Worm (Caenorhabditis elegans): ENCODE data around the gene dmsr-3.

DNA sequence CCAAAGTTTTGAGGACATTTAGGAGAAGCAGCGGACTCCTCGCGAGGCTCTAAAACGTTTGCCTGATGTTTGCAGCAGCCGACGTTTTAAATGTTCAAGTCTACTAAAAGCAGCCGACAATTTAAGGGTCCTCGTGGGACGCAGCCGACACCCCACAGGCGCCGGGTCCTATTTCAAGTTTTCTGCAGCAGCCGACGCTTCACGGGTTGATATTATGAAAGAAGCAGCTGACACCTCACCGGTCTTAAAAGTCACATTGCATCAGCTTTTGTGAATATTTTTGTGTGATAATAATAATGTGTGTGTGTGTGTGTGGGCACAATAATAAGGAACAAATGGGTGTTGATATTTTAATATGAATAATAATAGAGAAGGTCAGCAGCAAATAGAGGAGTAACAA lies 58.1 kb downstream of the dmsr-3 start:
- TF ChIP-seq tbx-2 (tag; optimal IDR thresholded peaks at IDR 0.05): no peak
- no peak for TF ChIP-seq ama-1 (optimal IDR thresholded peaks at IDR 0.05)
- no peak for TF ChIP-seq aly-2 (tag; optimal IDR thresholded peaks at IDR 0.05)
- TF ChIP-seq efl-1 (optimal IDR thresholded peaks at IDR 0.05): no peak
- no peak for TF ChIP-seq efl-1 (GFP tag; optimal IDR thresholded peaks at IDR 0.05 in 1 of 2)
- no peak for TF ChIP-seq nhr-11 (tag; optimal IDR thresholded peaks at IDR 0.05)
- no peak for TF ChIP-seq egl-27 (tag; optimal IDR thresholded peaks at IDR 0.05)
- TF ChIP-seq unc-62 (GFP tag; optimal IDR thresholded peaks at IDR 0.05): no peak
- TF ChIP-seq nhr-76 (tag; optimal IDR thresholded peaks at IDR 0.05): no peak
- no peak for TF ChIP-seq nhr-237 (tag; optimal IDR thresholded peaks at IDR 0.05)
- TF ChIP-seq nhr-12 (tag; optimal IDR thresholded peaks at IDR 0.05): no peak
